Worm (Caenorhabditis elegans) whole organism, young adult: Measurements from ENCODE around the gene T09E8.4.

Experiments used
- B0035.1 ChIP-seq: sonication (generic microtip); optimal IDR thresholded peaks from 2 replicates; lab custom pipeline; 2016; ENCODE audit warnings: missing genetic modification characterization, mild to moderate bottlenecking, missing compliant biosample characterization, missing genotype, missing genetic modification reagents
- B0261.1 ChIP-seq: sonication (generic microtip); optimal IDR thresholded peaks from 2 replicates; lab custom pipeline; 2016; ENCODE audit warnings: mild to moderate bottlenecking, missing genetic modification characterization, moderate library complexity, missing compliant biosample characterization
- D2030.7 ChIP-seq: fragments of 200-800 bp; sonication (Bioruptor generic); IDR thresholded peaks from 2 replicates; pipeline ENCODE4 v1.3.6; 2022; ENCODE audit warnings: missing genetic modification reagents, missing genetic modification characterization, missing compliant biosample characterization
- F37B4.10 ChIP-seq: fragments of 200-800 bp; sonication (Bioruptor generic); IDR thresholded peaks from 2 replicates; pipeline ENCODE4 v1.3.6; 2022; ENCODE audit warnings: missing genetic modification characterization, missing compliant biosample characterization
- F52B5.7 ChIP-seq: sonication (generic microtip); optimal IDR thresholded peaks from 2 replicates; lab custom pipeline; 2016; ENCODE audit warnings: mild to moderate bottlenecking, missing genetic modification characterization, missing compliant biosample characterization
- F55B11.4 ChIP-seq: sonication (generic microtip); optimal IDR thresholded peaks from 2 replicates; lab custom pipeline; 2016; ENCODE audit warnings: missing compliant biosample characterization, missing genetic modification characterization, borderline replicate concordance; ENCODE audit not compliant: insufficient read depth
- Y56A3A.18 ChIP-seq: fragments of 200-800 bp; sonication (Bioruptor generic); IDR thresholded peaks from 2 replicates; pipeline ENCODE4 v1.3.6; 2022; ENCODE audit warnings: missing genetic modification reagents, missing genetic modification characterization, missing compliant biosample characterization
- aptf-3 ChIP-seq: fragments of 200-800 bp; sonication (Bioruptor generic); IDR thresholded peaks from 2 replicates; pipeline ENCODE4 v1.3.6; 2022; ENCODE audit warnings: missing genetic modification characterization, missing compliant biosample characterization
- atf-7 ChIP-seq: sonication (generic microtip); optimal IDR thresholded peaks from 2 replicates; lab custom pipeline; 2017; ENCODE audit warnings: mild to moderate bottlenecking, missing genetic modification characterization, missing compliant biosample characterization
- attf-6 ChIP-seq: fragments of 200-800 bp; sonication (Bioruptor generic); IDR thresholded peaks from 2 replicates; pipeline ENCODE4 v1.3.6; 2022; ENCODE audit warnings: missing genetic modification reagents, missing genetic modification characterization, missing compliant biosample characterization
- bed-2 ChIP-seq: fragments of 200-800 bp; sonication (Bioruptor generic); IDR thresholded peaks from 2 replicates; pipeline ENCODE4 v1.3.6; 2022; ENCODE audit warnings: missing genetic modification reagents, missing genetic modification characterization, missing compliant biosample characterization
- ccch-3 ChIP-seq: fragments of 200-800 bp; sonication (Bioruptor generic); optimal IDR thresholded peaks from 2 replicates; lab custom pipeline; 2018; ENCODE audit warnings: mild to moderate bottlenecking, missing genetic modification characterization, missing compliant biosample characterization
- cebp-1 ChIP-seq, 2 experiments: fragments of 200-800 bp in 1 of 2; sonication (Bioruptor generic) in 1 of 2; sonication (generic microtip) in 1 of 2; IDR thresholded peaks in 1 of 2; optimal IDR thresholded peaks in 1 of 2; 2 replicates each; pipeline versions ENCODE4 v1.3.6 to Lab custom; 2017 to 2022; ENCODE audit warnings: missing compliant biosample characterization in 2 of 2, missing genetic modification characterization in 2 of 2, mild to moderate bottlenecking in 1 of 2, missing genetic modification reagents in 1 of 2, moderate library complexity in 1 of 2
- ceh-100 ChIP-seq: fragments of 200-800 bp; sonication (Bioruptor generic); IDR thresholded peaks from 2 replicates; pipeline ENCODE4 v1.3.6; 2022; ENCODE audit warnings: missing genetic modification reagents, missing genetic modification characterization, missing compliant biosample characterization
- ceh-40 ChIP-seq: fragments of 200-800 bp; sonication (Bioruptor generic); IDR thresholded peaks from 2 replicates; pipeline ENCODE4 v1.3.6; 2022; ENCODE audit warnings: missing genetic modification characterization, missing compliant biosample characterization
- chd-7 ChIP-seq: sonication (generic microtip); optimal IDR thresholded peaks from 2 replicates; lab custom pipeline; 2016; ENCODE audit warnings: mild to moderate bottlenecking, missing genetic modification characterization, moderate library complexity, missing compliant biosample characterization
- die-1 ChIP-seq: sonication (generic microtip); optimal IDR thresholded peaks from 2 replicates; lab custom pipeline; 2016; ENCODE audit warnings: missing genotype, mild to moderate bottlenecking, missing genetic modification characterization, missing compliant biosample characterization
- dpff-1 ChIP-seq: sonication (generic microtip); optimal IDR thresholded peaks from 2 replicates; lab custom pipeline; 2017; ENCODE audit warnings: mild to moderate bottlenecking, missing genetic modification characterization, missing compliant biosample characterization
- egrh-3 ChIP-seq: fragments of 200-800 bp; sonication (Bioruptor generic); IDR thresholded peaks from 2 replicates; pipeline ENCODE4 v1.3.6; 2022; ENCODE audit warnings: missing genetic modification reagents, missing genetic modification characterization, missing compliant biosample characterization
- ekl-4 ChIP-seq: fragments of 200-800 bp; sonication (Bioruptor generic); IDR thresholded peaks from 2 replicates; pipeline ENCODE4 v1.3.6; 2022; ENCODE audit warnings: missing genetic modification reagents, missing genetic modification characterization, missing compliant biosample characterization
- ets-4 ChIP-seq: fragments of 200-800 bp; sonication (Bioruptor generic); optimal IDR thresholded peaks from 2 replicates; lab custom pipeline; 2018; ENCODE audit warnings: mild to moderate bottlenecking, missing genetic modification characterization, missing compliant biosample characterization
- hlh-12 ChIP-seq: sonication (generic microtip); optimal IDR thresholded peaks from 2 replicates; lab custom pipeline; 2016; ENCODE audit warnings: missing genetic modification characterization, missing compliant biosample characterization
- let-607 ChIP-seq, 2 experiments: fragments of 200-800 bp in 1 of 2; sonication (Bioruptor generic) in 1 of 2; sonication (generic microtip) in 1 of 2; optimal IDR thresholded peaks; 2 replicates each; lab custom pipeline; 2016 to 2018; ENCODE audit warnings: mild to moderate bottlenecking in 2 of 2, missing compliant biosample characterization in 2 of 2, missing genetic modification characterization in 2 of 2, moderate library complexity in 2 of 2, missing genotype in 1 of 2
- madf-6 ChIP-seq: fragments of 200-800 bp; sonication (Bioruptor generic); IDR thresholded peaks from 2 replicates; pipeline ENCODE4 v1.3.6; 2022; ENCODE audit warnings: missing genetic modification reagents, missing genetic modification characterization, missing compliant biosample characterization
- madf-8 ChIP-seq: fragments of 200-800 bp; sonication (Bioruptor generic); conservative IDR thresholded peaks from 2 replicates; pipeline ENCODE4 v1.3.6; 2022; ENCODE audit warnings: missing genetic modification reagents, missing genetic modification characterization, missing compliant biosample characterization
- mes-4 ChIP-seq: sonication (generic microtip); optimal IDR thresholded peaks from 2 replicates; lab custom pipeline; 2016; ENCODE audit warnings: missing genotype, missing genetic modification characterization, missing compliant biosample characterization
- mxl-1 ChIP-seq: sonication (generic microtip); optimal IDR thresholded peaks from 2 replicates; lab custom pipeline; 2016; ENCODE audit warnings: missing genetic modification characterization, missing compliant biosample characterization
- nfya-1 ChIP-seq: sonication (generic microtip); optimal IDR thresholded peaks from 2 replicates; lab custom pipeline; 2017; ENCODE audit warnings: antibody characterized with exemption, missing compliant biosample characterization, missing genetic modification characterization, borderline replicate concordance; ENCODE audit not compliant: insufficient read depth
- nfyb-1 ChIP-seq: fragments of 200-800 bp; sonication (Bioruptor generic); IDR thresholded peaks from 2 replicates; pipeline ENCODE4 v1.3.6; 2022; ENCODE audit warnings: missing genetic modification reagents, missing genetic modification characterization, missing compliant biosample characterization
- nhr-80 ChIP-seq: sonication (generic microtip); optimal IDR thresholded peaks from 2 replicates; lab custom pipeline; 2016; ENCODE audit warnings: missing genetic modification characterization, missing compliant biosample characterization
- nhr-90 ChIP-seq: sonication (generic microtip); optimal IDR thresholded peaks from 2 replicates; lab custom pipeline; 2016; ENCODE audit warnings: missing genotype, mild to moderate bottlenecking, missing genetic modification characterization, missing compliant biosample characterization
- pha-4 ChIP-seq: fragments of 150-350 bp; sonication (generic microtip); optimal IDR thresholded peaks from 2 replicates; lab custom pipeline; 2014; ENCODE audit warnings: missing biosample characterization, missing genetic modification reagents, missing genetic modification characterization
- snpc-4 ChIP-seq, 5 experiments: fragments of 150-350 bp in 1 of 5; sonication (generic microtip) in 4 of 5; optimal IDR thresholded peaks; 2 replicates each; lab custom pipeline; 2014 to 2018; ENCODE audit warnings: missing genetic modification characterization in 5 of 5, missing biosample characterization in 3 of 5, antibody characterized with exemption in 2 of 5, mild to moderate bottlenecking in 2 of 5, missing compliant biosample characterization in 2 of 5, missing genotype in 2 of 5, moderate library complexity in 2 of 5, missing genetic modification reagents in 1 of 5
- somi-1 ChIP-seq: fragments of 200-800 bp; sonication (Bioruptor generic); optimal IDR thresholded peaks from 2 replicates; lab custom pipeline; 2018; ENCODE audit warnings: mild to moderate bottlenecking, missing genetic modification characterization, missing compliant biosample characterization
- unc-62 ChIP-seq: fragments of 150-350 bp; optimal IDR thresholded peaks from 2 replicates; lab custom pipeline; 2014; ENCODE audit warnings: missing biosample characterization, missing genetic modification reagents, missing genetic modification characterization
- ztf-22 ChIP-seq: fragments of 200-800 bp; sonication (Bioruptor generic); optimal IDR thresholded peaks from 2 replicates; lab custom pipeline; 2018; ENCODE audit warnings: mild to moderate bottlenecking, missing genetic modification characterization, moderate library complexity, missing compliant biosample characterization
- ztf-25 ChIP-seq: fragments of 200-800 bp; sonication (Bioruptor generic); IDR thresholded peaks from 2 replicates; pipeline ENCODE4 v1.3.6; 2022; ENCODE audit warnings: missing genetic modification reagents, missing genetic modification characterization, missing compliant biosample characterization
- ztf-28 ChIP-seq: fragments of 200-800 bp; sonication (Bioruptor generic); IDR thresholded peaks from 2 replicates; pipeline ENCODE4 v1.3.6; 2022; ENCODE audit warnings: missing genetic modification reagents, missing genetic modification characterization, missing compliant biosample characterization

Gene T09E8.4

ce11 chrV:13184137-13184536, at the start of gene T09E8.4:
Gene T09E8.4 (minus strand): TSS chrV:13184237.
- no peak for TF ChIP-seq ceh-100
- no peak for TF ChIP-seq F55B11.4 (tag; lab: Kevin White, UChicago)
- TF ChIP-seq ztf-28 (GFP tag; lab: Robert Waterston, UW), result no peak
- TF ChIP-seq ets-4 (GFP tag; lab: Kevin White, UChicago), result no peak
- TF ChIP-seq nhr-90 (tag; lab: Kevin White, UChicago), result no peak
- TF ChIP-seq mes-4 (tag; lab: Kevin White, UChicago), result no peak
- TF ChIP-seq B0261.1 (tag; lab: Kevin White, UChicago), result no peak
- TF ChIP-seq D2030.7 (GFP tag; lab: Robert Waterston, UW), result no peak
- no peak for TF ChIP-seq aptf-3
- no peak for TF ChIP-seq nfyb-1 (GFP tag; lab: Robert Waterston, UW)
- no peak for TF ChIP-seq bed-2
- TF ChIP-seq F52B5.7 (tag; lab: Kevin White, UChicago), result no peak
- no peak for TF ChIP-seq ekl-4 (GFP tag; lab: Robert Waterston, UW)
- no peak for TF ChIP-seq ztf-25 (GFP tag; lab: Robert Waterston, UW)
- no peak for TF ChIP-seq nhr-80
- no peak for TF ChIP-seq mxl-1 (tag; lab: Kevin White, UChicago)
- no peak for TF ChIP-seq somi-1

- TF ChIP-seq chd-7 (tag; lab: Kevin White, UChicago), result no peak
- TF ChIP-seq ceh-40 (GFP tag; lab: Robert Waterston, UW), result no peak
- TF ChIP-seq atf-7, result no peak
- no peak for TF ChIP-seq ceh-100
- no peak for TF ChIP-seq madf-6 (GFP tag; lab: Robert Waterston, UW)
- no peak for TF ChIP-seq attf-6
- TF ChIP-seq F37B4.10, result no peak
- TF ChIP-seq egrh-3 (GFP tag; lab: Robert Waterston, UW), result no peak
- TF ChIP-seq dpff-1 (tag; lab: Kevin White, UChicago), result no peak
- no peak for TF ChIP-seq cebp-1 (GFP tag; IDR thresholded peaks at IDR 0.05; lab: Robert Waterston, UW)
- no peak for TF ChIP-seq cebp-1 (tag; optimal IDR thresholded peaks at IDR 0.05; lab: Kevin White, UChicago)
- no peak for TF ChIP-seq Y56A3A.18 (GFP tag; lab: Robert Waterston, UW)
- no peak for TF ChIP-seq unc-62
- no peak for TF ChIP-seq nhr-80
- no peak for TF ChIP-seq hlh-12 (tag; lab: Kevin White, UChicago)
- no peak for TF ChIP-seq madf-8 (GFP tag; lab: Robert Waterston, UW)
Observed at ce11 chrV:13229538-13229937, 45.5 kb upstream of the T09E8.4 start.

DNA sequence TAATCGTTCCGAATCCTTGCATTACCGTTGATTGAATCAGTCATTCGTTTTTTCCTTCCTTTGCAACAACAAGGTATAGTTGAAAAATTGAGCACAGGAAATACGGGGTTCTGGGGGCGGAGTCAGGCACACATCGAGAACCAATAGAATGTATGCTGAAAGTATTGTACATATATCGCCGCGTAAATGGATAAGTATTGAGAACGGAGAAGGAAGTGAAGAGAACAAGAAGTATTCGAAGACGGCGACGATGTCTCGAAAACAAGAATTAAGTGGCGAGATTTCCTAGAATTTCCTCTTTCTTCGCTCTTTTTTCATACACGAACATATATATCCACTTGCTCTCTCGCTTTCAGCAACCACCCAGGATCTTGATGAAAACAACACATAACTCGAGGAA, 37.0 kb upstream of the T09E8.4 start:
- TF ChIP-seq snpc-4 (GFP tag; optimal IDR thresholded peaks at IDR 0.05; lab: Kevin White, UChicago) (no peak), snpc-4 (tag; optimal IDR thresholded peaks at IDR 0.05; lab: Kevin White, UChicago) (no peak), nhr-80 (no peak), D2030.7 (GFP tag; lab: Robert Waterston, UW) (no peak), die-1 (no peak)
- TF ChIP-seq, all 124 proteins: peak for 0

- TF ChIP-seq ets-4 (GFP tag; lab: Kevin White, UChicago) (peak; percentile 25), ztf-22 (GFP tag; lab: Kevin White, UChicago) (peak; percentile 40), B0035.1 (tag; lab: Kevin White, UChicago) (no peak), ccch-3 (GFP tag; lab: Kevin White, UChicago) (no peak), nhr-80 (peak; percentile 91), atf-7 (peak; percentile 66), nfya-1 (tag; lab: Kevin White, UChicago) (no peak), pha-4 (peak; percentile 42), let-607 (tag; optimal IDR thresholded peaks at IDR 0.05; lab: Kevin White, UChicago) (peak in 1 of 2 experiments; percentile 41)
Observed at ce11 chrV:13212584-13212983, 28.5 kb upstream of the T09E8.4 start.
